Worm (Caenorhabditis elegans) whole organism, midembryonic: ENCODE data around the gene rpn-7.

Experiments used
- T22C8.4 ChIP-seq: fragments of 200-800 bp; sonication (Bioruptor generic); IDR thresholded peaks from 2 replicates; pipeline ENCODE4 v1.3.6; 2022; ENCODE audit warnings: missing genetic modification characterization, missing compliant biosample characterization
- flt-1 ChIP-seq: fragments of 200-800 bp; sonication (Bioruptor generic); IDR thresholded peaks from 2 replicates; pipeline ENCODE4 v1.3.6; 2022; ENCODE audit warnings: missing genetic modification characterization, missing compliant biosample characterization
- klf-2 ChIP-seq: fragments of 200-800 bp; sonication (Bioruptor generic); conservative IDR thresholded peaks from 2 replicates; pipeline ENCODE4 v1.3.6; 2022; ENCODE audit warnings: missing genetic modification reagents, missing genetic modification characterization, missing compliant biosample characterization
- med-1 ChIP-seq: sonication (generic microtip); optimal IDR thresholded peaks from 2 replicates; lab custom pipeline; 2017; ENCODE audit warnings: missing genetic modification characterization, mild to moderate bottlenecking, missing compliant biosample characterization, antibody characterized with exemption, missing genetic modification reagents; ENCODE audit not compliant: insufficient read depth
- ref-1 ChIP-seq: fragments of 200-800 bp; sonication (Bioruptor generic); conservative IDR thresholded peaks from 2 replicates; pipeline ENCODE4 v1.3.6; 2022; ENCODE audit warnings: missing genetic modification reagents, missing genetic modification characterization, missing compliant biosample characterization
- ztf-29 ChIP-seq: fragments of 200-800 bp; sonication (Bioruptor generic); IDR thresholded peaks from 2 replicates; pipeline ENCODE4 v1.3.6; 2022; ENCODE audit warnings: missing genetic modification reagents, missing genetic modification characterization, missing compliant biosample characterization

- TF ChIP-seq klf-2 (GFP tag; lab: Robert Waterston, UW) (no peak), med-1 (no peak), flt-1 (GFP tag; lab: Robert Waterston, UW) (no peak), T22C8.4 (no peak), ref-1 (GFP tag; lab: Robert Waterston, UW) (no peak), ztf-29 (GFP tag; lab: Robert Waterston, UW) (no peak)
Measured at ce11 chrIV:9318147-9318546, 1.7 kb downstream of the rpn-7 start.
